Worm (Caenorhabditis elegans) whole organism, young adult: Measurements from ENCODE around the gene nep-20.

Experiments used
- B0019.2 ChIP-seq: fragments of 200-800 bp; sonication (Bioruptor generic); conservative IDR thresholded peaks from 2 replicates; pipeline ENCODE4 v1.3.6; 2022; ENCODE audit warnings: missing genetic modification reagents, missing genetic modification characterization, missing compliant biosample characterization
- B0336.3 ChIP-seq: fragments of 200-800 bp; sonication (Bioruptor generic); IDR thresholded peaks from 2 replicates; pipeline ENCODE4 v1.3.6; 2022; ENCODE audit warnings: missing genetic modification characterization, missing compliant biosample characterization
- C17E4.6 ChIP-seq: fragments of 200-800 bp; sonication (Bioruptor generic); IDR thresholded peaks from 2 replicates; pipeline ENCODE4 v1.3.6; 2022; ENCODE audit warnings: missing genetic modification reagents, missing genetic modification characterization, missing compliant biosample characterization
- F10E7.11 ChIP-seq: sonication (generic microtip); optimal IDR thresholded peaks from 2 replicates; lab custom pipeline; 2017; ENCODE audit warnings: mild to moderate bottlenecking, missing genetic modification characterization, moderate library complexity, missing compliant biosample characterization
- F22D6.2 ChIP-seq: sonication (generic microtip); optimal IDR thresholded peaks from 2 replicates; lab custom pipeline; 2016; ENCODE audit warnings: mild to moderate bottlenecking, missing genetic modification characterization, missing compliant biosample characterization
- F52B5.7 ChIP-seq: sonication (generic microtip); optimal IDR thresholded peaks from 2 replicates; lab custom pipeline; 2016; ENCODE audit warnings: mild to moderate bottlenecking, missing genetic modification characterization, missing compliant biosample characterization
- F57C9.4 ChIP-seq: sonication (generic microtip); optimal IDR thresholded peaks from 2 replicates; lab custom pipeline; 2017; ENCODE audit warnings: mild to moderate bottlenecking, missing genetic modification characterization, missing compliant biosample characterization
- Y53F4B.3 ChIP-seq: fragments of 200-800 bp; sonication (Bioruptor generic); IDR thresholded peaks from 2 replicates; pipeline ENCODE4 v1.3.6; 2022; ENCODE audit warnings: missing genetic modification reagents, missing genetic modification characterization, missing compliant biosample characterization
- Y53G8AR.9 ChIP-seq: fragments of 200-800 bp; sonication (Bioruptor generic); conservative IDR thresholded peaks from 2 replicates; pipeline ENCODE4 v1.3.6; 2022; ENCODE audit warnings: missing genetic modification reagents, missing genetic modification characterization, missing compliant biosample characterization
- Y67H2A.10 ChIP-seq: fragments of 200-800 bp; sonication (Bioruptor generic); conservative IDR thresholded peaks from 2 replicates; pipeline ENCODE4 v1.3.6; 2022; ENCODE audit warnings: missing genetic modification reagents, missing genetic modification characterization, missing compliant biosample characterization
- Y79H2A.3 ChIP-seq: fragments of 200-800 bp; sonication (Bioruptor generic); conservative IDR thresholded peaks from 2 replicates; pipeline ENCODE4 v1.3.6; 2022; ENCODE audit warnings: missing genetic modification reagents, missing genetic modification characterization, missing compliant biosample characterization
- Y95B8A.8 ChIP-seq: fragments of 200-800 bp; sonication (Bioruptor generic); IDR thresholded peaks from 2 replicates; pipeline ENCODE4 v1.3.6; 2022; ENCODE audit warnings: missing genetic modification reagents, missing genetic modification characterization, missing compliant biosample characterization
- ZK185.1 ChIP-seq: sonication (generic microtip); optimal IDR thresholded peaks from 2 replicates; lab custom pipeline; 2016; ENCODE audit warnings: mild to moderate bottlenecking, missing genetic modification characterization, missing compliant biosample characterization; ENCODE audit not compliant: poor library complexity, severe bottlenecking
- aptf-3 ChIP-seq: fragments of 200-800 bp; sonication (Bioruptor generic); IDR thresholded peaks from 2 replicates; pipeline ENCODE4 v1.3.6; 2022; ENCODE audit warnings: missing genetic modification characterization, missing compliant biosample characterization
- bed-2 ChIP-seq: fragments of 200-800 bp; sonication (Bioruptor generic); IDR thresholded peaks from 2 replicates; pipeline ENCODE4 v1.3.6; 2022; ENCODE audit warnings: missing genetic modification reagents, missing genetic modification characterization, missing compliant biosample characterization
- ceh-40 ChIP-seq: fragments of 200-800 bp; sonication (Bioruptor generic); IDR thresholded peaks from 2 replicates; pipeline ENCODE4 v1.3.6; 2022; ENCODE audit warnings: missing genetic modification characterization, missing compliant biosample characterization
- chd-7 ChIP-seq: sonication (generic microtip); optimal IDR thresholded peaks from 2 replicates; lab custom pipeline; 2016; ENCODE audit warnings: mild to moderate bottlenecking, missing genetic modification characterization, moderate library complexity, missing compliant biosample characterization
- die-1 ChIP-seq: sonication (generic microtip); optimal IDR thresholded peaks from 2 replicates; lab custom pipeline; 2016; ENCODE audit warnings: missing genotype, mild to moderate bottlenecking, missing genetic modification characterization, missing compliant biosample characterization
- dpl-1 ChIP-seq: fragments of 150-350 bp; optimal IDR thresholded peaks from 2 replicates; lab custom pipeline; 2014; ENCODE audit warnings: missing biosample characterization, missing genetic modification reagents, missing genetic modification characterization
- efl-1 ChIP-seq: fragments of 150-350 bp; optimal IDR thresholded peaks from 2 replicates; lab custom pipeline; 2014; ENCODE audit warnings: missing biosample characterization, missing genetic modification reagents, missing genetic modification characterization
- egl-44 ChIP-seq: fragments of 200-800 bp; sonication (Bioruptor generic); IDR thresholded peaks from 2 replicates; pipeline ENCODE4 v1.3.6; 2022; ENCODE audit warnings: missing genetic modification reagents, missing genetic modification characterization, missing compliant biosample characterization
- egrh-3 ChIP-seq: fragments of 200-800 bp; sonication (Bioruptor generic); IDR thresholded peaks from 2 replicates; pipeline ENCODE4 v1.3.6; 2022; ENCODE audit warnings: missing genetic modification reagents, missing genetic modification characterization, missing compliant biosample characterization
- ets-4 ChIP-seq: fragments of 200-800 bp; sonication (Bioruptor generic); optimal IDR thresholded peaks from 2 replicates; lab custom pipeline; 2018; ENCODE audit warnings: mild to moderate bottlenecking, missing genetic modification characterization, missing compliant biosample characterization
- hmg-20 ChIP-seq: fragments of 200-800 bp; sonication (Bioruptor generic); IDR thresholded peaks from 2 replicates; pipeline ENCODE4 v1.3.6; 2022; ENCODE audit warnings: missing genetic modification reagents, missing genetic modification characterization, missing compliant biosample characterization
- hrde-1 ChIP-seq: sonication (generic microtip); optimal IDR thresholded peaks from 2 replicates; lab custom pipeline; 2016; ENCODE audit warnings: missing genetic modification characterization, mild to moderate bottlenecking, missing compliant biosample characterization, moderate library complexity, missing genotype, missing genetic modification reagents, borderline replicate concordance
- hsf-1 ChIP-seq: fragments of 200-800 bp; sonication (Bioruptor generic); IDR thresholded peaks from 2 replicates; pipeline ENCODE4 v1.3.6; 2022; ENCODE audit warnings: missing genetic modification reagents, missing genetic modification characterization, missing compliant biosample characterization
- lin-54 ChIP-seq: fragments of 200-800 bp; sonication (Bioruptor generic); optimal IDR thresholded peaks from 2 replicates; lab custom pipeline; 2018; ENCODE audit warnings: mild to moderate bottlenecking, missing genetic modification characterization, missing compliant biosample characterization
- lir-1 ChIP-seq: fragments of 200-800 bp; sonication (Bioruptor generic); conservative IDR thresholded peaks from 2 replicates; pipeline ENCODE4 v1.3.6; 2022; ENCODE audit warnings: missing genetic modification reagents, missing genetic modification characterization, missing compliant biosample characterization
- madf-10 ChIP-seq: sonication (generic microtip); optimal IDR thresholded peaks from 2 replicates; lab custom pipeline; 2016; ENCODE audit warnings: mild to moderate bottlenecking, missing genetic modification characterization, missing compliant biosample characterization
- madf-8 ChIP-seq: fragments of 200-800 bp; sonication (Bioruptor generic); conservative IDR thresholded peaks from 2 replicates; pipeline ENCODE4 v1.3.6; 2022; ENCODE audit warnings: missing genetic modification reagents, missing genetic modification characterization, missing compliant biosample characterization
- nfya-2 ChIP-seq: fragments of 200-800 bp; sonication (Bioruptor generic); IDR thresholded peaks from 2 replicates; pipeline ENCODE4 v1.3.6; 2022; ENCODE audit warnings: missing genetic modification reagents, missing genetic modification characterization, missing compliant biosample characterization
- nfyb-1 ChIP-seq: fragments of 200-800 bp; sonication (Bioruptor generic); IDR thresholded peaks from 2 replicates; pipeline ENCODE4 v1.3.6; 2022; ENCODE audit warnings: missing genetic modification reagents, missing genetic modification characterization, missing compliant biosample characterization
- nhr-120 ChIP-seq: fragments of 200-800 bp; sonication (Bioruptor generic); IDR thresholded peaks from 2 replicates; pipeline ENCODE4 v1.3.6; 2022; ENCODE audit warnings: missing genetic modification characterization, missing compliant biosample characterization
- pbrm-1 ChIP-seq: fragments of 200-800 bp; sonication (Bioruptor generic); IDR thresholded peaks from 2 replicates; pipeline ENCODE4 v1.3.6; 2022; ENCODE audit warnings: missing genetic modification reagents, missing genetic modification characterization, missing compliant biosample characterization
- rpc-1 ChIP-seq, 2 experiments: fragments of 150-350 bp in 1 of 2; sonication (generic microtip) in 1 of 2; optimal IDR thresholded peaks; 2 replicates each; lab custom pipeline; 2014 to 2018; ENCODE audit warnings: missing biosample characterization in 1 of 2, missing genetic modification characterization in 1 of 2, missing genetic modification reagents in 1 of 2, missing genotype in 1 of 2
- sea-2 ChIP-seq: fragments of 200-800 bp; sonication (Bioruptor generic); IDR thresholded peaks from 2 replicates; pipeline ENCODE4 v1.3.6; 2022; ENCODE audit warnings: missing genetic modification characterization, missing compliant biosample characterization
- snpc-1.3 ChIP-seq: sonication (generic microtip); optimal IDR thresholded peaks from 2 replicates; lab custom pipeline; 2017; ENCODE audit warnings: missing genetic modification characterization, mild to moderate bottlenecking, missing compliant biosample characterization, antibody characterized with exemption, moderate library complexity, missing genotype, missing genetic modification reagents; ENCODE audit not compliant: insufficient read depth
- tbp1 ChIP-seq: fragments of 200-800 bp; sonication (Bioruptor generic); optimal IDR thresholded peaks from 2 replicates; lab custom pipeline; 2018; ENCODE audit warnings: mild to moderate bottlenecking, missing genetic modification characterization, missing compliant biosample characterization
- unc-130 ChIP-seq: sonication (generic microtip); optimal IDR thresholded peaks from 2 replicates; lab custom pipeline; 2016; ENCODE audit warnings: missing genetic modification reagents, missing genetic modification characterization, missing compliant biosample characterization
- unc-62 ChIP-seq: fragments of 150-350 bp; optimal IDR thresholded peaks from 2 replicates; lab custom pipeline; 2014; ENCODE audit warnings: missing biosample characterization, missing genetic modification reagents, missing genetic modification characterization
- zfh-2 ChIP-seq: fragments of 200-800 bp; sonication (Bioruptor generic); conservative IDR thresholded peaks from 2 replicates; pipeline ENCODE4 v1.3.6; 2022; ENCODE audit warnings: missing genetic modification reagents, missing genetic modification characterization, missing compliant biosample characterization
- zim-3 ChIP-seq: sonication (generic microtip); optimal IDR thresholded peaks from 2 replicates; lab custom pipeline; 2017; ENCODE audit warnings: mild to moderate bottlenecking, missing genetic modification characterization, moderate library complexity, missing compliant biosample characterization
- ztf-22 ChIP-seq: fragments of 200-800 bp; sonication (Bioruptor generic); optimal IDR thresholded peaks from 2 replicates; lab custom pipeline; 2018; ENCODE audit warnings: mild to moderate bottlenecking, missing genetic modification characterization, moderate library complexity, missing compliant biosample characterization

The nep-20 gene

ce11 chrII:3439244-3439698 is 43.9 kb upstream of the nep-20 start (continued):
- TF ChIP-seq nfyb-1 (GFP tag; lab: Robert Waterston, UW) (peak; percentile 88), sea-2 (GFP tag; lab: Robert Waterston, UW) (no peak), Y79H2A.3 (GFP tag; lab: Robert Waterston, UW) (no peak), nfya-2 (GFP tag; lab: Robert Waterston, UW) (no peak), die-1 (tag; lab: Kevin White, UChicago) (peak; percentile 80), hrde-1 (tag; lab: Kevin White, UChicago) (peak; percentile 51)
- TF ChIP-seq, all 124 proteins: peak for 80

- TF ChIP-seq nhr-120 (no peak), B0336.3 (no peak), lir-1 (GFP tag; lab: Robert Waterston, UW) (no peak), F57C9.4 (tag; lab: Kevin White, UChicago) (no peak), ceh-40 (GFP tag; lab: Robert Waterston, UW) (no peak), tbp1 (GFP tag; lab: Kevin White, UChicago) (no peak), dpl-1 (no peak), madf-8 (no peak)
Observed at ce11 chrII:3438280-3438679, 42.9 kb upstream of the nep-20 start.

DNA sequence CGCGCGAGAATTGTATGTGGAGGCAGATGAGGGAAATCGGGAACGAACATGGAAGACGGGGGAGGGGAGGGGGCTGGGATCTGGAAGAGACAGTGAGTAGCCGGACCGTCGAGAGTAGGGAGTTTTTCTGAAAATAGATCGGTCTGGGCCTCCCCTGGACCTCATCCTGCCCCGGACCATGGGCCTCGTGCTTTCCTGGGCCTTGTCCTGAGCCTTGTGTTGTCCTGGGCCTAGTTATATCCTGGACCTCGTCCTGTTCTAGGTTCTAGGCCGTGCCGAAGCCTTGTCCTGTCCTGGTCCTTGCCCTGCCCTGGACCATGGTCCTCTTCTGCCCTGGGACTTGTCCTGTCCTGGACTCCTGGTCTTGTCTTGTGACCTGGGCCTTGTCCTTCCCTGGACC is 42.0 kb upstream of the nep-20 start:
- TF ChIP-seq egrh-3 (GFP tag; lab: Robert Waterston, UW), result peak; percentile 43; the same call in 1 of the 2 replicates
- no peak for TF ChIP-seq unc-62
- peak; percentile 58 for TF ChIP-seq zfh-2
- 0 out of 2 replicates have a peak, but pooled peaks have one; percentile 46 for TF ChIP-seq aptf-3 (GFP tag; lab: Robert Waterston, UW)

- TF ChIP-seq lir-1 (GFP tag; lab: Robert Waterston, UW) (no peak), madf-10 (tag; lab: Kevin White, UChicago) (no peak), hmg-20 (GFP tag; lab: Robert Waterston, UW) (no peak), F10E7.11 (no peak), unc-130 (GFP tag; lab: Kevin White, UChicago) (no peak), dpl-1 (no peak), C17E4.6 (no peak), B0019.2 (no peak), F52B5.7 (tag; lab: Kevin White, UChicago) (no peak), hsf-1 (GFP tag; lab: Robert Waterston, UW) (no peak), snpc-1.3 (no peak), efl-1 (no peak), lin-54 (GFP tag; lab: Kevin White, UChicago) (no peak), sea-2 (GFP tag; lab: Robert Waterston, UW) (no peak), bed-2 (no peak), Y53F4B.3 (GFP tag; lab: Robert Waterston, UW) (no peak), ztf-22 (GFP tag; lab: Kevin White, UChicago) (no peak)
- TF ChIP-seq, all 124 proteins: peak for 0
Observed at ce11 chrII:3436412-3436811, 41.0 kb upstream of the nep-20 start, which contains the start of gene skpo-2. TSS of gene skpo-2 (minus strand) at chrII:3436512.

DNA sequence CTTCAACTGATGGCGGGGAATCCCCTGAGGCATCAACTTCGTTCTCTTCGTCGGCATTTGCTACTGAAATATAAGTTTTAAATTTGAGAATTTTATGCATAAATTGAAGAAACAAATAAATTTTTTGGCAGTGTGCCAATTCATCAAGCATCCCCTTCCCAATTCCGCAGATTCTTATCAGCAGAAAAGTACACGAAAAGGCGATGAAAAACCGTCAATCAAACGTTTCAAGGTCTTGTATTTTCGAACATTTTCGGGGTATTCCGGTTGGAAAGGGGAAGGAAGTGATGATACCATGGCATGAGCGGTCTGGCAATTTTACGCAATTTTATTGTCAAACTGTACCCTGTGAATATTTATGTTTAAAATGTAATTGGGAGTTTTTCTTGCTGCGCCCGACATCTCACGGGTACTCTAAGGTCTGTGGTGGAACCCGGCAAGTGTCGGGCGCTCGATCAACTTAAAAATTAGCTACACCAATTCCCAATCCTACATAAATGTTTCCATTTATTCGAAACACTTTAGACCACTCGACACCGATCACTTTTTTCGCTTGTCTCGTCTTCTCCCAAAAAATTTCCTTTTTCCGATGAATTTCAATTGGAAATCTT is 39.6 kb upstream of the nep-20 start:
- TF ChIP-seq F22D6.2 (tag; lab: Kevin White, UChicago) (no peak), Y67H2A.10 (GFP tag; lab: Robert Waterston, UW) (no peak), ZK185.1 (tag; lab: Kevin White, UChicago) (no peak), rpc-1 (optimal IDR thresholded peaks at IDR 0.05; lab: Kevin White, UChicago) (no peak), rpc-1 (tag; optimal IDR thresholded peaks at IDR 0.05; lab: Kevin White, UChicago) (no peak), B0019.2 (no peak), ets-4 (GFP tag; lab: Kevin White, UChicago) (peak; percentile 17), Y95B8A.8 (no peak), pbrm-1 (GFP tag; lab: Robert Waterston, UW) (no peak), zim-3 (tag; lab: Kevin White, UChicago) (no peak), chd-7 (tag; lab: Kevin White, UChicago) (no peak), Y53G8AR.9 (GFP tag; lab: Robert Waterston, UW) (no peak), egl-44 (GFP tag; lab: Robert Waterston, UW) (no peak), ceh-40 (GFP tag; lab: Robert Waterston, UW) (no peak), unc-130 (GFP tag; lab: Kevin White, UChicago) (no peak)
